Fruit fly (Drosophila melanogaster) whole organism, embryonic: ENCODE measurements around the gene Ptp36E.

Experiments
- CG10654 ChIP-seq: fragments of 200-800 bp; sonication (Bioruptor generic); optimal IDR thresholded peaks from 2 replicates; lab custom pipeline; 2016; ENCODE audit warnings: missing biosample characterization, missing genetic modification characterization
- CG10959 ChIP-seq: fragments of 200-800 bp; sonication (Bioruptor generic); IDR thresholded peaks from 2 replicates; pipeline ENCODE4 v1.3.6; 2022; ENCODE audit warnings: missing biosample characterization, missing genetic modification characterization
- CG11723 ChIP-seq: fragments of 200-800 bp; sonication (Bioruptor generic); optimal IDR thresholded peaks from 2 replicates; lab custom pipeline; 2017; ENCODE audit warnings: missing biosample characterization, mild to moderate bottlenecking, missing genetic modification characterization
- CG12155 ChIP-seq: fragments of 200-800 bp; sonication (Bioruptor generic); optimal IDR thresholded peaks from 3 replicates; lab custom pipeline; 2016; ENCODE audit warnings: missing biosample characterization, missing genetic modification characterization
- CG12659 ChIP-seq: fragments of 200-800 bp; sonication (Bioruptor generic); optimal IDR thresholded peaks from 3 replicates; lab custom pipeline; 2017; ENCODE audit warnings: mild to moderate bottlenecking, missing biosample characterization, missing genetic modification reagents, missing genetic modification characterization
- CG13624 ChIP-seq: fragments of 200-800 bp; sonication (Bioruptor generic); optimal IDR thresholded peaks from 2 replicates; lab custom pipeline; 2016; ENCODE audit warnings: missing biosample characterization, missing genetic modification characterization
- CG15011 ChIP-seq: fragments of 200-800 bp; sonication (Bioruptor generic); optimal IDR thresholded peaks from 3 replicates; lab custom pipeline; 2018; ENCODE audit warnings: missing biosample characterization, mild to moderate bottlenecking, missing genetic modification characterization
- CG15073 ChIP-seq: fragments of 200-800 bp; sonication (Bioruptor generic); optimal IDR thresholded peaks from 2 replicates; lab custom pipeline; 2016; ENCODE audit warnings: missing biosample characterization, missing genetic modification characterization
- CG15601 ChIP-seq: fragments of 200-800 bp; sonication (Bioruptor generic); optimal IDR thresholded peaks from 3 replicates; lab custom pipeline; 2019; ENCODE audit warnings: missing biosample characterization, mild to moderate bottlenecking, missing genetic modification characterization, moderate library complexity
- CG2129 ChIP-seq: fragments of 200-800 bp; sonication (Bioruptor generic); IDR thresholded peaks from 2 replicates; pipeline ENCODE4 v1.3.6; 2022; ENCODE audit warnings: missing biosample characterization, missing genetic modification characterization; ENCODE audit not compliant: partially characterized antibody
- CG3726 ChIP-seq: fragments of 200-800 bp; sonication (Bioruptor generic); IDR thresholded peaks from 3 replicates; pipeline ENCODE4, ENCODE4 v1.3.6; 2022; ENCODE audit warnings: missing biosample characterization, missing genetic modification characterization
- CG3838 ChIP-seq: fragments of 200-800 bp; sonication (Bioruptor generic); optimal IDR thresholded peaks from 3 replicates; lab custom pipeline; 2016; ENCODE audit warnings: missing biosample characterization, missing genetic modification characterization
- CG3847 ChIP-seq: fragments of 200-800 bp; sonication (Bioruptor generic); IDR thresholded peaks from 2 replicates; pipeline ENCODE4 v1.3.6; 2022; ENCODE audit warnings: missing biosample characterization, missing genetic modification characterization
- CG6683 ChIP-seq: fragments of 200-800 bp; sonication (Bioruptor generic); optimal IDR thresholded peaks from 2 replicates; lab custom pipeline; 2017; ENCODE audit warnings: missing biosample characterization, mild to moderate bottlenecking, missing genetic modification characterization, missing genetic modification reagents
- CG6813 ChIP-seq: fragments of 200-800 bp; sonication (Bioruptor generic); optimal IDR thresholded peaks from 2 replicates; lab custom pipeline; 2017; ENCODE audit warnings: missing biosample characterization, missing genetic modification characterization, mild to moderate bottlenecking, moderate library complexity, missing genetic modification reagents
- CG7372 ChIP-seq: fragments of 200-800 bp; sonication (Bioruptor generic); IDR thresholded peaks from 2 replicates; pipeline ENCODE4 v1.3.6; 2022; ENCODE audit warnings: missing biosample characterization, missing genetic modification characterization
- CG8944 ChIP-seq: fragments of 200-800 bp; sonication (Bioruptor generic); optimal IDR thresholded peaks from 3 replicates; lab custom pipeline; 2016; ENCODE audit warnings: missing biosample characterization, missing genetic modification characterization
- Camta ChIP-seq: fragments of 200-800 bp; sonication (Bioruptor generic); optimal IDR thresholded peaks from 2 replicates; lab custom pipeline; 2016; ENCODE audit warnings: missing biosample characterization, missing genetic modification characterization
- Dfd ChIP-seq, 2 experiments: fragments of >200 bp; optimal IDR thresholded peaks; 2 replicates each; lab custom pipeline; 2017; ENCODE audit warnings: missing biosample characterization in 2 of 2, missing genetic modification characterization in 2 of 2
- Drgx ChIP-seq: fragments of 200-800 bp; sonication (Bioruptor generic); IDR thresholded peaks from 2 replicates; pipeline ENCODE4 v1.3.6; 2022; ENCODE audit warnings: missing biosample characterization, missing genetic modification characterization
- ERR ChIP-seq: fragments of 200-800 bp; sonication (Bioruptor generic); optimal IDR thresholded peaks from 2 replicates; lab custom pipeline; 2016; ENCODE audit warnings: missing biosample characterization, missing genetic modification characterization
- Elba2 ChIP-seq: fragments of 200-800 bp; sonication (Bioruptor generic); optimal IDR thresholded peaks from 3 replicates; lab custom pipeline; 2016; ENCODE audit warnings: missing biosample characterization, missing genetic modification characterization
- Ets97D ChIP-seq: fragments of 200-800 bp; sonication (Bioruptor generic); optimal IDR thresholded peaks from 3 replicates; lab custom pipeline; 2016; ENCODE audit warnings: missing biosample characterization, missing genetic modification characterization
- Gsc ChIP-seq: fragments of 200-800 bp; sonication (Bioruptor generic); IDR thresholded peaks from 2 replicates; pipeline ENCODE4 v1.3.6; 2022; ENCODE audit warnings: missing biosample characterization, missing genetic modification characterization
- Hmx ChIP-seq: fragments of 200-800 bp; sonication (Bioruptor generic); optimal IDR thresholded peaks from 2 replicates; lab custom pipeline; 2016; ENCODE audit warnings: missing biosample characterization, missing genetic modification characterization
- Hsf ChIP-seq: fragments of 200-800 bp; sonication (Bioruptor generic); optimal IDR thresholded peaks from 3 replicates; lab custom pipeline; 2016; ENCODE audit warnings: missing biosample characterization, missing genetic modification characterization
- Max ChIP-seq: fragments of 200-800 bp; sonication (Bioruptor generic); optimal IDR thresholded peaks from 2 replicates; lab custom pipeline; 2016; ENCODE audit warnings: missing biosample characterization, mild to moderate bottlenecking, missing genetic modification characterization
- Med ChIP-seq: fragments of 200-800 bp; sonication (Bioruptor generic); peaks from one replicate; lab custom pipeline; 2016; ENCODE audit warnings: missing biosample characterization, missing genetic modification characterization, mild to moderate bottlenecking, inconsistent platforms, moderate library complexity
- Meics ChIP-seq: fragments of 200-800 bp; sonication (Bioruptor generic); optimal IDR thresholded peaks from 2 replicates; lab custom pipeline; 2017; ENCODE audit warnings: missing biosample characterization, mild to moderate bottlenecking, missing genetic modification characterization
- NC2β ChIP-seq: fragments of 200-800 bp; sonication (Bioruptor generic); optimal IDR thresholded peaks from 2 replicates; lab custom pipeline; 2016; ENCODE audit warnings: missing biosample characterization, missing genetic modification characterization
- Nf-YC ChIP-seq: fragments of 200-800 bp; optimal IDR thresholded peaks from 3 replicates; lab custom pipeline; 2019; ENCODE audit warnings: missing biosample characterization, mild to moderate bottlenecking, missing genetic modification characterization, moderate library complexity
- Rx ChIP-seq: fragments of 200-800 bp; sonication (Bioruptor generic); IDR thresholded peaks from 2 replicates; pipeline ENCODE4 v1.3.6; 2022; ENCODE audit warnings: missing biosample characterization, missing genetic modification characterization
- Xrp1 ChIP-seq: fragments of 200-800 bp; sonication (Bioruptor generic); IDR thresholded peaks from 2 replicates; pipeline ENCODE4 v1.3.6; 2022; ENCODE audit warnings: missing biosample characterization, missing genetic modification characterization
- ara ChIP-seq: fragments of 200-800 bp; sonication (Bioruptor generic); IDR thresholded peaks from 2 replicates; pipeline ENCODE4 v1.3.6; 2022; ENCODE audit warnings: missing biosample characterization, missing genetic modification characterization
- cad ChIP-seq: fragments of >200 bp; optimal IDR thresholded peaks from 2 replicates; lab custom pipeline; 2017; ENCODE audit warnings: missing biosample characterization, missing genetic modification characterization
- cato ChIP-seq: fragments of 200-800 bp; sonication (Bioruptor generic); optimal IDR thresholded peaks from 2 replicates; lab custom pipeline; 2016; ENCODE audit warnings: missing biosample characterization, missing genetic modification characterization, borderline replicate concordance
- crc ChIP-seq: fragments of 200-800 bp; sonication (Bioruptor generic); optimal IDR thresholded peaks from 2 replicates; lab custom pipeline; 2016; ENCODE audit warnings: missing biosample characterization, missing genetic modification characterization
- cwo ChIP-seq: fragments of 200-800 bp; sonication (Bioruptor generic); optimal IDR thresholded peaks from 3 replicates; lab custom pipeline; 2017; ENCODE audit warnings: missing biosample characterization, missing genetic modification characterization, mild to moderate bottlenecking, moderate library complexity, missing genetic modification reagents
- dysf ChIP-seq: fragments of 200-800 bp; sonication (Bioruptor generic); IDR thresholded peaks from 3 replicates; pipeline ENCODE4 v1.3.6; 2022; ENCODE audit warnings: missing biosample characterization, missing genetic modification characterization
- ems ChIP-seq: fragments of 200-800 bp; sonication (Bioruptor generic); optimal IDR thresholded peaks from 3 replicates; lab custom pipeline; 2016; ENCODE audit warnings: missing biosample characterization, missing genetic modification characterization
- exex ChIP-seq: fragments of 200-800 bp; sonication (Bioruptor generic); optimal IDR thresholded peaks from 4 replicates; lab custom pipeline; 2018; ENCODE audit warnings: missing biosample characterization, mild to moderate bottlenecking, missing genetic modification characterization, moderate library complexity
- ind ChIP-seq: fragments of 200-800 bp; sonication (Bioruptor generic); optimal IDR thresholded peaks from 3 replicates; lab custom pipeline; 2016; ENCODE audit warnings: missing biosample characterization, missing genetic modification characterization
- jigr1 ChIP-seq: fragments of 200-800 bp; sonication (Bioruptor generic); IDR thresholded peaks from 3 replicates; pipeline ENCODE4 v1.3.6; 2022; ENCODE audit warnings: missing biosample characterization, missing genetic modification characterization
- kah ChIP-seq: fragments of 200-800 bp; sonication (Bioruptor generic); optimal IDR thresholded peaks from 2 replicates; lab custom pipeline; 2018; ENCODE audit warnings: missing biosample characterization, mild to moderate bottlenecking, missing genetic modification characterization
- psq ChIP-seq: fragments of 200-800 bp; sonication (Bioruptor generic); optimal IDR thresholded peaks from 2 replicates; lab custom pipeline; 2017; ENCODE audit warnings: missing biosample characterization, missing genetic modification characterization
- ro ChIP-seq: fragments of 200-800 bp; sonication (Bioruptor generic); IDR thresholded peaks from 2 replicates; pipeline ENCODE4 v1.3.6; 2022; ENCODE audit warnings: missing biosample characterization, missing genetic modification characterization
- scrt ChIP-seq: fragments of 200-800 bp; sonication (Bioruptor generic); optimal IDR thresholded peaks from 2 replicates; lab custom pipeline; 2018; ENCODE audit warnings: missing biosample characterization, mild to moderate bottlenecking, missing genetic modification characterization, moderate library complexity
- slbo ChIP-seq: fragments of 200-800 bp; sonication (Bioruptor generic); IDR thresholded peaks from 2 replicates; pipeline ENCODE4 v1.3.6; 2022; ENCODE audit warnings: missing biosample characterization, missing genetic modification characterization
- trem ChIP-seq: fragments of 200-800 bp; optimal IDR thresholded peaks from 3 replicates; lab custom pipeline; 2019; ENCODE audit warnings: missing biosample characterization, mild to moderate bottlenecking, missing genetic modification characterization, moderate library complexity
- unpg ChIP-seq: fragments of 200-800 bp; sonication (Bioruptor generic); optimal IDR thresholded peaks from 3 replicates; lab custom pipeline; 2018; ENCODE audit warnings: missing biosample characterization, mild to moderate bottlenecking, missing genetic modification characterization, moderate library complexity
- vnd ChIP-seq: fragments of 200-800 bp; sonication (Bioruptor generic); IDR thresholded peaks from 3 replicates; pipeline ENCODE4 v1.3.6; 2022; ENCODE audit warnings: missing biosample characterization, missing genetic modification characterization; ENCODE audit not compliant: partially characterized antibody

Gene Ptp36E

dm6 chr2L:18148552-18149219, 36.1 kb downstream of the Ptp36E start (continued):
- TF ChIP-seq cwo (GFP tag; lab: Kevin White, UChicago) (peak; percentile 90), ERR (GFP tag; lab: Kevin White, UChicago) (no peak), exex (tag; lab: Kevin White, UChicago) (peak; percentile 95), Nf-YC (tag; lab: Kevin White, UChicago) (peak; percentile 55), dysf (GFP tag; lab: Robert Waterston, UW) (no peak), CG15011 (peak; percentile 71), ro (no peak), CG13624 (GFP tag; lab: Kevin White, UChicago) (no peak), slbo (peak; percentile 10; the same call in 1 of the 2 replicates), kah (GFP tag; lab: Kevin White, UChicago) (peak; percentile 45), ind (peak; percentile 5), CG7372 (GFP tag; lab: Robert Waterston, UW) (no peak), CG11723 (GFP tag; lab: Kevin White, UChicago) (peak; percentile 61), psq (GFP tag; lab: Kevin White, UChicago) (peak; percentile 31), crc (GFP tag; lab: Kevin White, UChicago) (no peak), cad (no peak), CG10959 (GFP tag; lab: Robert Waterston, UW) (0 out of 2 replicates have a peak, but pooled peaks have one; percentile 38), cato (GFP tag; lab: Kevin White, UChicago) (no peak), Max (no peak), Camta (peak; percentile 58), ara (peak; percentile 71; the same call in 1 of the 2 replicates), CG6683 (GFP tag; lab: Kevin White, UChicago) (peak; percentile 74), Rx (no peak), CG12659 (peak; percentile 65), Gsc (GFP tag; lab: Robert Waterston, UW) (no peak), ems (GFP tag; lab: Kevin White, UChicago) (peak; percentile 25), CG15601 (tag; lab: Kevin White, UChicago) (peak; percentile 67), jigr1 (GFP tag; lab: Robert Waterston, UW) (no peak), Xrp1 (GFP tag; lab: Robert Waterston, UW) (peak; percentile 82), Elba2 (no peak), Dfd (GFP tag; optimal IDR thresholded peaks at IDR 0.05; lab: Kevin White, UChicago) (no peak), Hsf (GFP tag; lab: Kevin White, UChicago) (peak; percentile 6), CG3847 (GFP tag; lab: Robert Waterston, UW) (no peak), Med (GFP tag; lab: Kevin White, UChicago) (peak; percentile 90), unpg (GFP tag; lab: Kevin White, UChicago) (peak; percentile 41), CG6813 (GFP tag; lab: Kevin White, UChicago) (peak; percentile 88), CG15073 (no peak), vnd (GFP tag; lab: Robert Waterston, UW) (no peak), CG3726 (GFP tag; lab: Robert Waterston, UW) (no peak), Meics (GFP tag; lab: Kevin White, UChicago) (peak; percentile 67), trem (tag; lab: Kevin White, UChicago) (peak; percentile 6), NC2β (GFP tag; lab: Kevin White, UChicago) (peak; percentile 68), CG2129 (no peak), CG3838 (GFP tag; lab: Kevin White, UChicago) (no peak), Ets97D (GFP tag; lab: Kevin White, UChicago) (no peak), CG8944 (peak; percentile 4), Drgx (0 out of 2 replicates have a peak, but pooled peaks have one; percentile 14), scrt (peak; percentile 62), CG12155 (GFP tag; lab: Kevin White, UChicago) (no peak), CG10654 (GFP tag; lab: Kevin White, UChicago) (peak; percentile 54), Hmx (GFP tag; lab: Kevin White, UChicago) (no peak)
